Worm (Caenorhabditis elegans) whole organism, L3 larva: Measurements from ENCODE around the gene F42G4.2.
"Not testable (repeated sequence)": the region's sequence is repeated elsewhere in the genome, so short reads cannot be mapped to it uniquely, and the experiment has no call there.

Experiments used
- R02D3.7 ChIP-seq: fragments of 150-350 bp; optimal IDR thresholded peaks from 2 replicates; lab custom pipeline; 2014; ENCODE audit warnings: missing biosample characterization, missing genetic modification characterization
- ZK546.5 ChIP-seq: sonication (generic microtip); optimal IDR thresholded peaks from 2 replicates; lab custom pipeline; 2017; ENCODE audit warnings: missing biosample characterization, missing genetic modification characterization
- aly-2 ChIP-seq: fragments of 150-350 bp; optimal IDR thresholded peaks from 2 replicates; lab custom pipeline; 2014; ENCODE audit warnings: missing biosample characterization, missing genetic modification characterization
- ama-1 ChIP-seq: fragments of 150-350 bp; optimal IDR thresholded peaks from 2 replicates; lab custom pipeline; 2018
- ceh-16 ChIP-seq: sonication (generic microtip); optimal IDR thresholded peaks from 2 replicates; lab custom pipeline; 2017; ENCODE audit warnings: missing biosample characterization, missing genetic modification characterization
- ceh-82 ChIP-seq: fragments of 150-350 bp; optimal IDR thresholded peaks from 2 replicates; lab custom pipeline; 2014; ENCODE audit warnings: missing biosample characterization, missing genetic modification characterization
- egl-27 ChIP-seq: sonication (generic microtip); optimal IDR thresholded peaks from 4 replicates; lab custom pipeline; 2017; ENCODE audit warnings: missing biosample characterization, missing genetic modification reagents, missing genetic modification characterization
- egl-5 ChIP-seq: fragments of 150-350 bp; optimal IDR thresholded peaks from 2 replicates; lab custom pipeline; 2017; ENCODE audit warnings: missing biosample characterization, missing genetic modification reagents, missing genetic modification characterization, inconsistent platforms
- elt-1 ChIP-seq: fragments of 150-350 bp; optimal IDR thresholded peaks from 2 replicates; lab custom pipeline; 2014; ENCODE audit warnings: missing biosample characterization, missing genetic modification characterization
- elt-2 ChIP-seq: sonication (generic microtip); optimal IDR thresholded peaks from 2 replicates; lab custom pipeline; 2016; ENCODE audit warnings: missing genetic modification reagents, mild to moderate bottlenecking, missing genetic modification characterization, missing compliant biosample characterization
- fkh-2 ChIP-seq: fragments of 150-350 bp; optimal IDR thresholded peaks from 2 replicates; lab custom pipeline; 2014; ENCODE audit warnings: missing biosample characterization, missing genetic modification reagents, missing genetic modification characterization
- hmg-11 ChIP-seq: sonication (generic microtip); optimal IDR thresholded peaks from 2 replicates; lab custom pipeline; 2016; ENCODE audit warnings: missing genetic modification characterization, missing compliant biosample characterization
- jun-1 ChIP-seq: fragments of 150-350 bp; optimal IDR thresholded peaks from 2 replicates; lab custom pipeline; 2014; ENCODE audit warnings: missing biosample characterization, missing genetic modification reagents, missing genetic modification characterization
- lin-39 ChIP-seq: fragments of 150-350 bp; optimal IDR thresholded peaks from 2 replicates; lab custom pipeline; 2018; ENCODE audit warnings: missing biosample characterization, missing genetic modification reagents, missing genetic modification characterization
- mml-1 ChIP-seq: fragments of 150-350 bp; sonication (generic microtip); optimal IDR thresholded peaks from 3 replicates; lab custom pipeline; 2014; ENCODE audit warnings: missing biosample characterization, missing genetic modification characterization
- nhr-11 ChIP-seq: fragments of 150-350 bp; optimal IDR thresholded peaks from 2 replicates; lab custom pipeline; 2014; ENCODE audit warnings: missing biosample characterization, missing genetic modification characterization
- nhr-23 ChIP-seq: fragments of 150-350 bp; optimal IDR thresholded peaks from 2 replicates; lab custom pipeline; 2014; ENCODE audit warnings: missing biosample characterization, missing genetic modification reagents, missing genetic modification characterization
- nhr-237 ChIP-seq: fragments of 150-350 bp; optimal IDR thresholded peaks from 2 replicates; lab custom pipeline; 2014; ENCODE audit warnings: missing biosample characterization, missing genetic modification characterization
- nhr-25 ChIP-seq: sonication (generic microtip); optimal IDR thresholded peaks from 2 replicates; lab custom pipeline; 2017; ENCODE audit warnings: missing biosample characterization, missing genetic modification characterization
- nhr-28 ChIP-seq: fragments of 150-350 bp; optimal IDR thresholded peaks from 2 replicates; lab custom pipeline; 2014; ENCODE audit warnings: missing biosample characterization, missing genetic modification characterization
- nhr-43 ChIP-seq: sonication (generic microtip); optimal IDR thresholded peaks from 2 replicates; lab custom pipeline; 2016; ENCODE audit warnings: mild to moderate bottlenecking, missing genetic modification characterization, missing compliant biosample characterization; ENCODE audit not compliant: poor library complexity, severe bottlenecking
- nhr-67 ChIP-seq: fragments of 150-350 bp; optimal IDR thresholded peaks from 2 replicates; lab custom pipeline; 2014; ENCODE audit warnings: missing biosample characterization, missing genetic modification characterization
- nhr-77 ChIP-seq: fragments of 150-350 bp; optimal IDR thresholded peaks from 2 replicates; lab custom pipeline; 2014; ENCODE audit warnings: missing biosample characterization, missing genetic modification characterization
- pha-4 ChIP-seq: fragments of 150-350 bp; optimal IDR thresholded peaks from 2 replicates; lab custom pipeline; 2014; ENCODE audit warnings: missing biosample characterization, missing genetic modification reagents, missing genetic modification characterization
- pqm-1 ChIP-seq: fragments of 150-350 bp; optimal IDR thresholded peaks from 2 replicates; lab custom pipeline; 2017; ENCODE audit warnings: missing biosample characterization, missing genetic modification characterization, inconsistent platforms
- sea-2 ChIP-seq: fragments of 150-350 bp; sonication (generic microtip); optimal IDR thresholded peaks from 4 replicates; lab custom pipeline; 2014; ENCODE audit warnings: missing biosample characterization, missing genetic modification reagents, missing genetic modification characterization
- tbx-2 ChIP-seq: sonication (generic microtip); optimal IDR thresholded peaks from 2 replicates; lab custom pipeline; 2016; ENCODE audit warnings: mild to moderate bottlenecking, missing genetic modification characterization, missing compliant biosample characterization
- unc-62 ChIP-seq: fragments of 150-350 bp; sonication (generic microtip); optimal IDR thresholded peaks from 4 replicates; lab custom pipeline; 2014; ENCODE audit warnings: missing biosample characterization, missing genetic modification reagents, missing genetic modification characterization
- zag-1 ChIP-seq: fragments of 150-350 bp; optimal IDR thresholded peaks from 2 replicates; lab custom pipeline; 2014; ENCODE audit warnings: missing biosample characterization, missing genetic modification characterization

Gene F42G4.2

DNA sequence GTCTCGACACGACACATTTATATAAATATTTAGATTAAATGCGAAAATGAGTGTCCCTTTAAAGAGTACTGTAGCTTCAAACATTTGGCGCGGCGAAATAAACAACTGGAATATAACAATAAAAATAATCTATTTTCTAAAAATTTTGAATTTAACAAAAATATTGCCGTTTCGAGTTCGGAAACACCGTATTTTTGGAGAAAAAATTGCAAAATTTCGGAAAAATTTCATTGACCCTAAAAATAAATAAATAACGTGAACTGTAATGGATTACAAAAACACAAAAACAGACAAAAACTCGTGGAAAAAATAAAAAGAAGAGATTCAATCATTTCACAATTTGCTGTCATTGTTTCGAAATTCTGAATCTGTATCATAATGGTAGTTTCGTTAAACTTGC, at the start of gene F42G4.2:
TSS of gene F42G4.2 (plus strand) at position 301 of the 400 bp plus-strand sequence.
- TF ChIP-seq nhr-28; unc-62 (GFP tag; lab: Kevin White, UChicago); nhr-11: not testable (repeated sequence)

ce11 chrII:13000753-13001152, 47.0 kb upstream of the F42G4.2 start, which contains the start of gene Y38F1A.8:
Y38F1A.8 (minus strand) TSS chrII:13000853.
- TF ChIP-seq egl-5 (tag; lab: Kevin White, UChicago) (no peak), jun-1 (tag; lab: Kevin White, UChicago) (no peak), R02D3.7 (tag; lab: Kevin White, UChicago) (no peak), elt-2 (tag; lab: Kevin White, UChicago) (no peak), egl-27 (tag; lab: Kevin White, UChicago) (no peak), sea-2 (GFP tag; lab: Kevin White, UChicago) (no peak), ceh-82 (no peak), aly-2 (no peak), zag-1 (tag; lab: Kevin White, UChicago) (no peak)

- TF ChIP-seq egl-5 (tag; lab: Kevin White, UChicago) (no peak), tbx-2 (tag; lab: Kevin White, UChicago) (no peak), hmg-11 (tag; lab: Kevin White, UChicago) (no peak), nhr-23 (tag; lab: Kevin White, UChicago) (no peak), fkh-2 (tag; lab: Kevin White, UChicago) (no peak), ZK546.5 (no peak), lin-39 (no peak), nhr-237 (tag; lab: Kevin White, UChicago) (no peak), nhr-67 (tag; lab: Kevin White, UChicago) (no peak), ceh-16 (tag; lab: Kevin White, UChicago) (no peak), nhr-77 (tag; lab: Kevin White, UChicago) (no peak), elt-1 (tag; lab: Kevin White, UChicago) (no peak)
These were observed 44.5 kb upstream of the F42G4.2 start for ce11 chrII:13003244-13003643.

ce11 chrII:13004160-13004871, 43.4 kb upstream of the F42G4.2 start:
- no peak for TF ChIP-seq unc-62 (GFP tag; lab: Kevin White, UChicago)
- peak; percentile 69 for TF ChIP-seq pqm-1
- peak; percentile 82 for TF ChIP-seq elt-2 (tag; lab: Kevin White, UChicago)
- TF ChIP-seq nhr-25 = peak; percentile 62
- TF ChIP-seq mml-1 (tag; lab: Kevin White, UChicago) = no peak
- no peak for TF ChIP-seq ceh-16 (tag; lab: Kevin White, UChicago)
- no peak for TF ChIP-seq lin-39
- TF ChIP-seq ama-1 = no peak
- peak; percentile 40 for TF ChIP-seq nhr-23 (tag; lab: Kevin White, UChicago)
- TF ChIP-seq nhr-77 (tag; lab: Kevin White, UChicago) = no peak
- TF ChIP-seq, all 47 proteins: peak for 4

ce11 chrII:13004872-13005252, 42.8 kb upstream of the F42G4.2 start:
- TF ChIP-seq pha-4 = peak; percentile 30
- TF ChIP-seq elt-2 (tag; lab: Kevin White, UChicago) = peak; percentile 45
- TF ChIP-seq ceh-82 = no peak

DNA sequence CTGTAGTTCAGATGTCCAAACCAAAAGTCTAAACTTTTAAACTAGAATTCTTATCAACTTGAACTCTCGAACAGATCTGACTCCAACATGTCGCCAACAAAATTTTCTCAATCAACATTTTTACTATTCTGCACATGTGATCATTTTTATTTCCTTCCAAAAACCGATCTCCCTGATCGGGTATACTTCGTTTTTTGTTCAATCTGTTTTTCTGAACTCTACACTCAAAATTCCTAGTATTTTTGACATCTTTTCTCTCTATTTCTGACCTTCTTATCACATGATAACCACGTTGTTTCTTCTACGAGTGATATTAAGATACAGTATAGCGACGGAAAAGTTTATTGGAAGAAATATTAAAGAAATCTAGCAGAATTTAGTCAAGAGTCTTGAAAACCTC, 41.4 kb upstream of the F42G4.2 start:
- TF ChIP-seq tbx-2 (tag; lab: Kevin White, UChicago) (no peak), nhr-43 (peak; percentile 14), nhr-23 (tag; lab: Kevin White, UChicago) (peak; percentile 20), elt-2 (tag; lab: Kevin White, UChicago) (peak; percentile 84), pqm-1 (peak; percentile 62)
- TF ChIP-seq, all 47 proteins: peak for 4
